Worm (Caenorhabditis elegans): ENCODE measurements around the gene lec-4.

lec-4 gene

DNA sequence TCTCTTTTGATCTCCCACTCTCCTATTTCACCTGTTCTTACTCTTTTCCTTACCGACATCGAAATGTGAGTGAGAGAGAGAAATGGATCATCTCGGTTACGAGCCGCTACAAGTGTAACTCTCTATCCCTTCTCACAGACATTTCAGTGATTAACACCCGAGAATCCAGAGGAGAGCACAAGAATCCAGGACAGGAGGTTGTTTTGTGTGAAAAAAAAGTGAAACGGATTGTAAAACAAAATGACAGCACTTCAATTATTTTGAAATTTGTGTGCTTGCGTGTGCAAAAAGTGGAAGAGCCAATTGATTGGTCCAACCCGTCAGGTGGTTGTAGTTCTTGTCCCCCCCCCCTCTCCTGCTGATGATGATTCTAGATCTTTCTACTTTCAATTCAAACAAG lies 9.7 kb upstream of the lec-4 start:
- TF ChIP-seq hnd-1 (tag; optimal IDR thresholded peaks at IDR 0.05) = no peak
- no peak for TF ChIP-seq sea-1 (GFP tag; conservative IDR thresholded peaks at IDR 0.05)
- TF ChIP-seq aly-1 (tag; optimal IDR thresholded peaks at IDR 0.05) = no peak
- no peak for TF ChIP-seq ceh-13 (GFP tag; optimal IDR thresholded peaks at IDR 0.05)
- TF ChIP-seq ceh-36 (tag; optimal IDR thresholded peaks at IDR 0.05) = no peak
- TF ChIP-seq tbx-11 (GFP tag; IDR thresholded peaks at IDR 0.05) = no peak
- no peak for TF ChIP-seq hmg-4 (GFP tag; optimal IDR thresholded peaks at IDR 0.05)
- TF ChIP-seq scrt-1 (GFP tag; IDR thresholded peaks at IDR 0.05) = no peak
- no peak for TF ChIP-seq B0310.2 (tag; optimal IDR thresholded peaks at IDR 0.05)

DNA sequence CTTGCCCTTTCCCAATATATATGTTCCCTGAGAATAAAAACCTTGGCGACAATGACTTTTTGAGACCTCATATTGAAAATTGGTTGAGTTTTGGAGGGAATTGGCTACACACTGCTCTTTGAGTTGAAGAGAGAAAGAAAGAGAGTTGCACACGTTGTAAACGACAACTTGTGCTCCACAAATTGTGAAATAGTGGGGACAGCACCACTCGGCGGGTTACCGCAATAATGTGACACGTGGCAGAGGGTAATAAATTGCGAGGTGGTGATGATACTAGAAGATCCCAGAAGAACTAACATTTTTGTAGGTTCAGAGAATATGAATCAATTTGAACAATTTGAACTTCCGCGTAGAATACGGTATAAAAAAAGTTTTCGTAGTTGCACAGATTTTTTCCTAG lies 8.7 kb upstream of the lec-4 start:
- TF ChIP-seq B0310.2 (tag; optimal IDR thresholded peaks at IDR 0.05) (no peak), ama-1 (optimal IDR thresholded peaks at IDR 0.05) (no peak), hnd-1 (tag; optimal IDR thresholded peaks at IDR 0.05) (no peak), flt-1 (GFP tag; IDR thresholded peaks at IDR 0.05) (no peak), hmg-4 (GFP tag; optimal IDR thresholded peaks at IDR 0.05) (no peak), tra-4 (tag; optimal IDR thresholded peaks at IDR 0.05) (no peak), tbx-37 (GFP tag; conservative IDR thresholded peaks at IDR 0.05) (no peak), hmbx-1 (tag; optimal IDR thresholded peaks at IDR 0.05) (no peak), aly-1 (tag; optimal IDR thresholded peaks at IDR 0.05) (no peak), scrt-1 (GFP tag; IDR thresholded peaks at IDR 0.05) (no peak), sea-1 (GFP tag; conservative IDR thresholded peaks at IDR 0.05) (no peak), ceh-13 (GFP tag; optimal IDR thresholded peaks at IDR 0.05) (no peak), tbx-11 (GFP tag; IDR thresholded peaks at IDR 0.05) (no peak), ets-7 (tag; optimal IDR thresholded peaks at IDR 0.05) (no peak)

DNA sequence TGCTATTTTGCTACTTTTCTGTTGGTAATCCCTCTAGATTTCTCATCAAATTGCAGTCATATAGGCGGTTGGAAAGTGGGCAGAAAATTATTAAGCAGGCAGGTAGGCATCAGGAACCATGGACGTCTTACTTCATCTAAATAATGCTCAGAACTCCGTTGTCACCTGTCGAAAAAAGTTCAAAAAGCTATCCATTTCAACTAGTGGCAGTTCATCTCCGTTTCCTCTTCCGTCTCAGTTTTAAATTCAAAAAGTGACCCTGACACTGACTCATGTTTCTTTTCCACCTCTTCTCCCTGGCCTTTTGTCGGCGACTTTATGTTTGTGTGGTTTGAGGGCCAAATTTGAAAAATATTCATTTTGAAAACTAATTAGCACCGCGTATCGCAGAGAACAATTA lies 1.4 kb upstream of the lec-4 start:
- TF ChIP-seq aly-1 (tag; optimal IDR thresholded peaks at IDR 0.05) (no peak), ama-1 (optimal IDR thresholded peaks at IDR 0.05) (no peak)

DNA sequence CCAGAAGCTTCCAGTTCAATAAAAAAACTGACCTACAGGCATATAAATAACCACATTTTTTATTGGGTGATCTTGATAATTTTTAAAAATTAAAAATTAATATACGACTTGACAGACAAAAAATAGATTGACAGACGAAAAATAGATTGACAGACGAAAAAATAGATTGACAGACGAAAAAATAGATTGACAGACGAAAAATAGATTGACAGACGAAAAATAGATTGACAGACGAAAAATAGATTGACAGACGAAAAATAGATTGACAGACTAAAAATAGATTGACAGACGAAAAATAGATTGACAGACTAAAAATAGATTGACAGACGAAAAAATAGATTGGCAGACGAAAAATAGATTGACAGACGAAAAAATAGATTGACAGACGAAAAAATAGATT lies 2.8 kb downstream of the lec-4 start:
- TF ChIP-seq tbx-37 (GFP tag; conservative IDR thresholded peaks at IDR 0.05) (peak; percentile 78), pes-1 (GFP tag; IDR thresholded peaks at IDR 0.05) (peak; percentile 33; the same call in 1 of the 2 replicates), sea-1 (GFP tag; conservative IDR thresholded peaks at IDR 0.05) (peak; percentile 83), tbx-11 (GFP tag; IDR thresholded peaks at IDR 0.05) (peak; percentile 87)

DNA sequence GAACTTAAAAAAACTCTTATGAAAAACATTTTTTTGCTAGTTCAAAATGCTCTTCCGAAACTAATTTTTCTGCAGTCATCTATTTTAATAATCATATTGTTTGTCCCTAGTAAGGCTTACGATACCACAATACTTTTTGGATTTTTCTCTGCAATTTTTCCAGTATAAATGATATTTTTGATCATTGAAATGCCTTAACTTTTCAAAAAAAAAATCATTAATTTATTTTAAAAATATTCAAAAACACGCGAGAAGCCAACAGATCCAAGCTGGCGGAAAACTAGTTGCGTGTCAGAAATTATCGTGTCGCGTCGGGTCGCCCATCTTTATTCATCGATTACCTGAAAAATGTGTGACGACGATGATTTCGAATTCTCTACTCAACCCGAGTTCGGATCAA lies 4.9 kb downstream of the lec-4 start, which contains the start of gene gmeb-3:
Gene gmeb-3 (plus strand): TSS at position 301 of the 400 bp plus-strand sequence.
- TF ChIP-seq ets-7 (tag; optimal IDR thresholded peaks at IDR 0.05) = no peak
- TF ChIP-seq sea-1 (GFP tag; conservative IDR thresholded peaks at IDR 0.05) = no peak

DNA sequence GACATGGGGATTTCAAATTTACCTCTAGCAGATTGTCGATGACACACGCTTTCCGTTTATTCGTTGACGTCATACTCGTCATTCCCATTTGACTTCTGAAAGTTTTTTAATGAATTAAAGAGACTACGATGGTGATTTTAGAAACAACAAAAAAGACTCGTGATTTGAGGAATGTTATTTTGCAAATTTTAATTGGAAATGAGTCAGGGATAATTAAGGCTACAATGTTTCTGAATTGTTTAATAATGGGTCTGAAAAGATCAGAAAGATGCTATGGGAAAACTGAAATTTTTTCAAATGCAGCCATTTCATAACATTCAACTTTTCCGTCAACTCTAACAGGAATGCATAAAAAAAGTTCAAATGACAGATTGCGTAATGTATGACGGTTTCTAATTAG lies 7.7 kb downstream of the lec-4 start, which contains the start of gene C44F1.1:
Gene C44F1.1 (minus strand): TSS at position 101 of the 400 bp plus-strand sequence.
- no peak for TF ChIP-seq flt-1 (GFP tag; IDR thresholded peaks at IDR 0.05)
- no peak for TF ChIP-seq ceh-13 (GFP tag; optimal IDR thresholded peaks at IDR 0.05)
- no peak for TF ChIP-seq ceh-36 (tag; optimal IDR thresholded peaks at IDR 0.05)
- TF ChIP-seq B0310.2 (tag; optimal IDR thresholded peaks at IDR 0.05) = no peak
- no peak for TF ChIP-seq aly-1 (tag; optimal IDR thresholded peaks at IDR 0.05)
- no peak for TF ChIP-seq hmg-4 (GFP tag; optimal IDR thresholded peaks at IDR 0.05)
- TF ChIP-seq hmbx-1 (tag; optimal IDR thresholded peaks at IDR 0.05) = no peak
- TF ChIP-seq hnd-1 (tag; optimal IDR thresholded peaks at IDR 0.05) = no peak
- TF ChIP-seq sea-1 (GFP tag; conservative IDR thresholded peaks at IDR 0.05) = no peak
- TF ChIP-seq F13C5.2 (tag; optimal IDR thresholded peaks at IDR 0.05) = no peak
- no peak for TF ChIP-seq ets-7 (tag; optimal IDR thresholded peaks at IDR 0.05)
- TF ChIP-seq tbx-37 (GFP tag; conservative IDR thresholded peaks at IDR 0.05) = no peak

DNA sequence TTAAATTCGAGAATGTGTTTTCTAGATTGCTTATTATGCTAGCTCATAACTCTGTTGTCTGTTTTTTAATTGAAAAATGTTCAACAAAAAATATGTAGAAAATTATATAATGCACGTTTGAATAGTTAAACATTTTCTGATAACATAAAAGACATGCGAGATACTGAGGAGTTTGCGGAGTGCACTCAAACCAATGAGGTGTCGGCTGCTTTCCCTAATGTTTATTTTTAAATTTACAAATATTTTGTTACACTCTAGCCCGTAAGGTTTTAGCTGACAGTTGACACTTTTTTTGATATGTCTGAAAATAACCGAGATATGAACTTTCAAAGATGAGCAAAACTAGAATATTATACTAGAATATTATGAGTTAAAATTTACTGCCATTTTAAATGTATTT lies 8.5 kb downstream of the lec-4 start:
- no peak for TF ChIP-seq ceh-36 (tag; optimal IDR thresholded peaks at IDR 0.05)
- TF ChIP-seq hnd-1 (tag; optimal IDR thresholded peaks at IDR 0.05) = no peak
- no peak for TF ChIP-seq pes-1 (GFP tag; IDR thresholded peaks at IDR 0.05)
- no peak for TF ChIP-seq ama-1 (optimal IDR thresholded peaks at IDR 0.05)
- TF ChIP-seq F13C5.2 (tag; optimal IDR thresholded peaks at IDR 0.05) = no peak
- no peak for TF ChIP-seq flt-1 (GFP tag; IDR thresholded peaks at IDR 0.05)
- no peak for TF ChIP-seq tra-4 (tag; optimal IDR thresholded peaks at IDR 0.05)
- no peak for TF ChIP-seq B0310.2 (tag; optimal IDR thresholded peaks at IDR 0.05)
- no peak for TF ChIP-seq tbx-37 (GFP tag; conservative IDR thresholded peaks at IDR 0.05)
- TF ChIP-seq hmg-4 (GFP tag; optimal IDR thresholded peaks at IDR 0.05) = no peak
- no peak for TF ChIP-seq hmbx-1 (tag; optimal IDR thresholded peaks at IDR 0.05)
- TF ChIP-seq ceh-13 (GFP tag; optimal IDR thresholded peaks at IDR 0.05) = no peak
- TF ChIP-seq ets-7 (tag; optimal IDR thresholded peaks at IDR 0.05) = no peak
- TF ChIP-seq scrt-1 (GFP tag; IDR thresholded peaks at IDR 0.05) = no peak
- TF ChIP-seq sea-1 (GFP tag; conservative IDR thresholded peaks at IDR 0.05) = no peak
- no peak for TF ChIP-seq tbx-11 (GFP tag; IDR thresholded peaks at IDR 0.05)

DNA sequence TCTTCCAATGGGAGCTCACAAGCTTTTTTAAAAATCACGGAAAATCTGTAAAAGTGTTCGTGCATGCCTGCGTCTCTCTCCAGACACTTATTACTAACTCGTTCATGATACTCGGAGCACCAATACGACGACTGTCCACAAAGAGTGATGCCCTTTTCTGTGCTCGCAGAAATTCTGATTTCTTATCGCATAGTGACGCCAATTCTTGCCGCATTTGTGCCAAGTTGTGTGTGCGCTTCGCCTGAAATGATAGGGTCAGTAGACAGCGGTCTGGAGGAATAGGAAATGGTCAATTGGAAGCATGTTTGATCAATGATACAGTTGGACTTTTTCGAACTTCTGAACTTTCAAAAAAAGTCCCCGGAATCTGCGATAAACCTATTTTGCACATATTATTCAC lies 9.1 kb downstream of the lec-4 start:
- TF ChIP-seq ets-7 (tag; optimal IDR thresholded peaks at IDR 0.05) (no peak), hmbx-1 (tag; optimal IDR thresholded peaks at IDR 0.05) (no peak), tbx-11 (GFP tag; IDR thresholded peaks at IDR 0.05) (no peak), ceh-13 (GFP tag; optimal IDR thresholded peaks at IDR 0.05) (no peak), pes-1 (GFP tag; IDR thresholded peaks at IDR 0.05) (no peak), sea-1 (GFP tag; conservative IDR thresholded peaks at IDR 0.05) (no peak), F13C5.2 (tag; optimal IDR thresholded peaks at IDR 0.05) (no peak), hmg-4 (GFP tag; optimal IDR thresholded peaks at IDR 0.05) (no peak), scrt-1 (GFP tag; IDR thresholded peaks at IDR 0.05) (no peak), B0310.2 (tag; optimal IDR thresholded peaks at IDR 0.05) (no peak)

DNA sequence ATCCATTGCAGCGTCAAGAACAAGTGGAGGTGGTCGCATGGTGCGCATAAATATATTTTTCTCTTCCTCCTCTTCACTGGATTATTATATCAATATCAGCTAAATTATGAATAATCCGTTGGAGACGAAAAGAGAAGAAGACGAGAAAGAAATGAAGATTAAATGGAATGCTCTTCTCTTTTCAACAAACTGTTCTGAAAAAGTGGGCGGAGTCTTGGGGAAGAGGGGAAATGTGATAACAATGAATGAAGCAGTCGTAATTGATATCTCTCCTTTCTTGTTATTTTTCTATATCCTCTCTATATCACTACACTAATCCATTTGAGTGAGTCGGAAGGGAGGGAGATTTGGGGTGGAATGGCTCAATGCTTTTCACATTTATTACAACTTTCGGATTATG lies 13.8 kb downstream of the lec-4 start, which contains the start of gene arcp-1:
Gene arcp-1 (minus strand): TSS at position 101 of the 400 bp plus-strand sequence.
- no peak for TF ChIP-seq B0310.2 (tag; optimal IDR thresholded peaks at IDR 0.05)
- TF ChIP-seq sea-1 (GFP tag; conservative IDR thresholded peaks at IDR 0.05) = no peak
- no peak for TF ChIP-seq ceh-13 (GFP tag; optimal IDR thresholded peaks at IDR 0.05)
- TF ChIP-seq hnd-1 (tag; optimal IDR thresholded peaks at IDR 0.05) = no peak
- TF ChIP-seq flt-1 (GFP tag; IDR thresholded peaks at IDR 0.05) = no peak
- no peak for TF ChIP-seq tra-4 (tag; optimal IDR thresholded peaks at IDR 0.05)

Data from whole organism, early embryonic.